Fruit fly (Drosophila melanogaster) whole organism, prepupa: ENCODE results near the gene CG4456.
A peak's percentile ranks its signal among the peaks of the same experiment; 100 is the strongest.

Source experiments
- Blimp-1 ChIP-seq: fragments of 200-800 bp; sonication (Bioruptor generic); optimal IDR thresholded peaks from 3 replicates; lab custom pipeline; 2017; ENCODE audit warnings: missing biosample characterization, missing genetic modification characterization, mild to moderate bottlenecking, moderate library complexity, missing genetic modification reagents
- CG10669 ChIP-seq: fragments of 200-800 bp; sonication (Bioruptor generic); optimal IDR thresholded peaks from 3 replicates; lab custom pipeline; 2018; ENCODE audit warnings: missing biosample characterization, mild to moderate bottlenecking, missing genetic modification characterization, moderate library complexity
- CG11902 ChIP-seq: fragments of 200-800 bp; sonication (Bioruptor generic); optimal IDR thresholded peaks from 3 replicates; lab custom pipeline; 2016; ENCODE audit warnings: missing biosample characterization, missing genetic modification characterization
- CG15336 ChIP-seq: fragments of 200-800 bp; sonication (Bioruptor generic); IDR thresholded peaks from 2 replicates; pipeline ENCODE4 v1.3.6; 2022; ENCODE audit warnings: missing biosample characterization, missing genetic modification characterization
- CG16779 ChIP-seq: fragments of 200-800 bp; sonication (Bioruptor generic); optimal IDR thresholded peaks from 3 replicates; lab custom pipeline; 2017; ENCODE audit warnings: missing biosample characterization, mild to moderate bottlenecking, missing genetic modification characterization
- CG31627 ChIP-seq: fragments of 200-800 bp; sonication (Bioruptor generic); optimal IDR thresholded peaks from 3 replicates; lab custom pipeline; 2016; ENCODE audit warnings: missing biosample characterization, missing genetic modification characterization
- CG32006 ChIP-seq: fragments of 200-800 bp; sonication (Bioruptor generic); optimal IDR thresholded peaks from 3 replicates; lab custom pipeline; 2017; ENCODE audit warnings: missing biosample characterization, mild to moderate bottlenecking, missing genetic modification characterization
- CG34406 ChIP-seq: fragments of 200-800 bp; sonication (Bioruptor generic); optimal IDR thresholded peaks from 3 replicates; lab custom pipeline; 2016; ENCODE audit warnings: missing biosample characterization, missing genetic modification characterization
- CG3919 ChIP-seq: fragments of 200-800 bp; sonication (Bioruptor generic); optimal IDR thresholded peaks from 3 replicates; lab custom pipeline; 2016; ENCODE audit warnings: missing biosample characterization, missing genetic modification characterization
- CG4318 ChIP-seq: fragments of 200-800 bp; sonication (Bioruptor generic); optimal IDR thresholded peaks from 3 replicates; lab custom pipeline; 2017; ENCODE audit warnings: missing biosample characterization, mild to moderate bottlenecking, missing genetic modification characterization
- CG6163 ChIP-seq: fragments of 200-800 bp; sonication (Bioruptor generic); IDR thresholded peaks from 3 replicates; pipeline ENCODE4 v1.3.6; 2022; ENCODE audit warnings: missing biosample characterization, missing genetic modification characterization
- CG6792 ChIP-seq: fragments of 200-800 bp; sonication (Bioruptor generic); optimal IDR thresholded peaks from 3 replicates; lab custom pipeline; 2016; ENCODE audit warnings: missing biosample characterization, missing genetic modification characterization
- CG6854 ChIP-seq: fragments of 200-800 bp; sonication (Bioruptor generic); optimal IDR thresholded peaks from 2 replicates; lab custom pipeline; 2017; ENCODE audit warnings: missing biosample characterization, mild to moderate bottlenecking, missing genetic modification characterization
- CG8319 ChIP-seq: fragments of 200-800 bp; sonication (Bioruptor generic); optimal IDR thresholded peaks from 3 replicates; lab custom pipeline; 2016; ENCODE audit warnings: missing biosample characterization, missing genetic modification characterization
- CG8632 ChIP-seq: fragments of 200-800 bp; sonication (Bioruptor generic); optimal IDR thresholded peaks from 3 replicates; lab custom pipeline; 2016; ENCODE audit warnings: missing biosample characterization, missing genetic modification characterization
- CG9139 ChIP-seq: fragments of 200-800 bp; sonication (Bioruptor generic); optimal IDR thresholded peaks from 3 replicates; lab custom pipeline; 2017; ENCODE audit warnings: missing biosample characterization, mild to moderate bottlenecking, missing genetic modification characterization
- Eip78C ChIP-seq: fragments of 200-800 bp; sonication (Bioruptor generic); peaks from one replicate; lab custom pipeline; 2016; ENCODE audit warnings: missing biosample characterization, missing genetic modification characterization
- Eip93F ChIP-seq: fragments of 200-800 bp; sonication (Bioruptor generic); optimal IDR thresholded peaks from 2 replicates; lab custom pipeline; 2016; ENCODE audit warnings: missing biosample characterization, mild to moderate bottlenecking, missing genetic modification characterization
- Ets21C ChIP-seq: fragments of 200-800 bp; sonication (Bioruptor generic); optimal IDR thresholded peaks from 3 replicates; lab custom pipeline; 2016; ENCODE audit warnings: missing biosample characterization, missing genetic modification characterization
- Ets96B ChIP-seq: fragments of 200-800 bp; optimal IDR thresholded peaks from 2 replicates; lab custom pipeline; 2019; ENCODE audit warnings: missing biosample characterization, mild to moderate bottlenecking, missing genetic modification characterization, moderate library complexity
- Gug ChIP-seq: fragments of 200-800 bp; sonication (Bioruptor generic); IDR thresholded peaks from 2 replicates; pipeline ENCODE4 v1.3.6; 2022; ENCODE audit warnings: missing biosample characterization, missing genetic modification characterization
- Hr39 ChIP-seq: fragments of 200-800 bp; sonication (Bioruptor generic); optimal IDR thresholded peaks from 2 replicates; lab custom pipeline; 2016; ENCODE audit warnings: missing biosample characterization, missing genetic modification characterization
- Hr4 ChIP-seq: fragments of 200-800 bp; sonication (Bioruptor generic); optimal IDR thresholded peaks from 3 replicates; lab custom pipeline; 2016; ENCODE audit warnings: missing biosample characterization, missing genetic modification characterization
- Lpt ChIP-seq: fragments of 200-800 bp; sonication (Bioruptor generic); optimal IDR thresholded peaks from 3 replicates; lab custom pipeline; 2016; ENCODE audit warnings: missing biosample characterization, missing genetic modification characterization
- OdsH ChIP-seq: fragments of 200-800 bp; sonication (Bioruptor generic); optimal IDR thresholded peaks from 3 replicates; lab custom pipeline; 2016; ENCODE audit warnings: missing biosample characterization, missing genetic modification characterization
- Sox102F ChIP-seq: fragments of 200-800 bp; sonication (Bioruptor generic); optimal IDR thresholded peaks from 2 replicates; lab custom pipeline; 2016; ENCODE audit warnings: missing biosample characterization, mild to moderate bottlenecking, missing genetic modification characterization
- Sox14 ChIP-seq: fragments of 200-800 bp; sonication (Bioruptor generic); optimal IDR thresholded peaks from 3 replicates; lab custom pipeline; 2016; ENCODE audit warnings: missing biosample characterization, missing genetic modification characterization
- Sox15 ChIP-seq: fragments of 200-800 bp; sonication (Bioruptor generic); optimal IDR thresholded peaks from 3 replicates; lab custom pipeline; 2016; ENCODE audit warnings: missing biosample characterization, missing genetic modification characterization
- achi ChIP-seq: fragments of 200-800 bp; sonication (Bioruptor generic); optimal IDR thresholded peaks from 3 replicates; lab custom pipeline; 2016; ENCODE audit warnings: missing biosample characterization, missing genetic modification characterization
- dac ChIP-seq: fragments of 200-800 bp; sonication (Bioruptor generic); optimal IDR thresholded peaks from 2 replicates; lab custom pipeline; 2017; ENCODE audit warnings: missing biosample characterization, mild to moderate bottlenecking, missing genetic modification characterization
- dsx ChIP-seq: fragments of 200-800 bp; optimal IDR thresholded peaks from 3 replicates; lab custom pipeline; 2019; ENCODE audit warnings: missing biosample characterization, mild to moderate bottlenecking, missing genetic modification characterization, moderate library complexity; ENCODE audit not compliant: poor library complexity, severe bottlenecking
- eg ChIP-seq: fragments of 200-800 bp; sonication (Bioruptor generic); IDR thresholded peaks from 3 replicates; pipeline ENCODE4 v1.3.6; 2022; ENCODE audit warnings: missing biosample characterization, missing genetic modification characterization
- fd59A ChIP-seq: fragments of 200-800 bp; sonication (Bioruptor generic); optimal IDR thresholded peaks from 2 replicates; lab custom pipeline; 2017; ENCODE audit warnings: missing biosample characterization, mild to moderate bottlenecking, missing genetic modification characterization, missing genetic modification reagents
- fd85E ChIP-seq: fragments of 200-800 bp; sonication (Bioruptor generic); optimal IDR thresholded peaks from 3 replicates; lab custom pipeline; 2016; ENCODE audit warnings: missing biosample characterization, missing genetic modification characterization
- fkh ChIP-seq: fragments of 200-800 bp; sonication (Bioruptor generic); optimal IDR thresholded peaks from 3 replicates; lab custom pipeline; 2017; ENCODE audit warnings: missing biosample characterization, mild to moderate bottlenecking, missing genetic modification characterization, moderate library complexity
- lz ChIP-seq: fragments of 200-800 bp; sonication (Bioruptor generic); optimal IDR thresholded peaks from 3 replicates; lab custom pipeline; 2016; ENCODE audit warnings: missing biosample characterization, missing genetic modification characterization
- net ChIP-seq: fragments of 200-800 bp; sonication (Bioruptor generic); optimal IDR thresholded peaks from 3 replicates; lab custom pipeline; 2016; ENCODE audit warnings: missing biosample characterization, missing genetic modification characterization
- salr ChIP-seq, 2 experiments: fragments of 200-800 bp; sonication (Bioruptor generic); optimal IDR thresholded peaks; 3 replicates each; lab custom pipeline; 2016 to 2018; ENCODE audit warnings: missing biosample characterization in 2 of 2, missing genetic modification characterization in 2 of 2, mild to moderate bottlenecking in 1 of 2
- spab ChIP-seq: fragments of 200-800 bp; sonication (Bioruptor generic); optimal IDR thresholded peaks from 2 replicates; lab custom pipeline; 2017; ENCODE audit warnings: missing biosample characterization, mild to moderate bottlenecking, missing genetic modification characterization, missing genetic modification reagents
- ss ChIP-seq, 2 experiments: fragments of 200-800 bp; sonication (Bioruptor generic); optimal IDR thresholded peaks; 2 replicates in 1 of 2; 3 replicates in 1 of 2; lab custom pipeline; 2017 to 2018; ENCODE audit warnings: mild to moderate bottlenecking in 2 of 2, missing biosample characterization in 2 of 2, missing genetic modification characterization in 2 of 2, moderate library complexity in 1 of 2
- svp ChIP-seq: fragments of 200-800 bp; sonication (Bioruptor generic); peaks from one replicate; lab custom pipeline; 2016; ENCODE audit warnings: missing biosample characterization, missing genetic modification characterization
- topi ChIP-seq: fragments of 200-800 bp; sonication (Bioruptor generic); optimal IDR thresholded peaks from 3 replicates; lab custom pipeline; 2016; ENCODE audit warnings: missing biosample characterization, missing genetic modification characterization
- vri ChIP-seq: fragments of 200-800 bp; sonication (Bioruptor generic); optimal IDR thresholded peaks from 3 replicates; lab custom pipeline; 2016; ENCODE audit warnings: missing biosample characterization, mild to moderate bottlenecking, missing genetic modification characterization

The CG4456 gene

dm6 chr3L:9337942-9338468 lies 34.5 kb upstream of the CG4456 start:
- TF ChIP-seq ss (GFP tag; optimal IDR thresholded peaks at IDR 0.05; lab: Kevin White, UChicago) = peak in 1 of 2 experiments; percentile 42
- peak; percentile 26 for TF ChIP-seq Lpt (GFP tag; lab: Kevin White, UChicago)
- peak; percentile 6 for TF ChIP-seq dsx (GFP tag; lab: Kevin White, UChicago)
- no peak for TF ChIP-seq eg (GFP tag; lab: Robert Waterston, UW)
- TF ChIP-seq Hr39 (GFP tag; lab: Kevin White, UChicago) = no peak
- no peak for TF ChIP-seq CG3919
- no peak for TF ChIP-seq Sox15
- peak; percentile 5 for TF ChIP-seq Sox102F (GFP tag; lab: Kevin White, UChicago)
- TF ChIP-seq Gug (GFP tag; lab: Robert Waterston, UW) = no peak
- no peak for TF ChIP-seq Eip78C (GFP tag; lab: Kevin White, UChicago)
- TF ChIP-seq CG9139 (GFP tag; lab: Kevin White, UChicago) = peak; percentile 38
- TF ChIP-seq fkh (GFP tag; lab: Kevin White, UChicago) = peak; percentile 10
- TF ChIP-seq CG31627 = no peak
- TF ChIP-seq CG6163 (GFP tag; lab: Robert Waterston, UW) = 0 out of 3 replicates have a peak, but pooled peaks have one; percentile 37
- 0 out of 2 replicates have a peak, but pooled peaks have one; percentile 20 for TF ChIP-seq CG15336 (GFP tag; lab: Robert Waterston, UW)
- no peak for TF ChIP-seq salr (GFP tag; optimal IDR thresholded peaks at IDR 0.05; lab: Kevin White, UChicago)
- TF ChIP-seq CG8632 (GFP tag; lab: Kevin White, UChicago) = no peak
- TF ChIP-seq Sox14 (GFP tag; lab: Kevin White, UChicago) = peak; percentile 48
- no peak for TF ChIP-seq CG34406 (GFP tag; lab: Kevin White, UChicago)
- TF ChIP-seq fd59A (GFP tag; lab: Kevin White, UChicago) = no peak
- TF ChIP-seq CG16779 (tag; lab: Kevin White, UChicago) = peak; percentile 16
- no peak for TF ChIP-seq Hr4 (GFP tag; lab: Kevin White, UChicago)
- no peak for TF ChIP-seq Ets96B (tag; lab: Kevin White, UChicago)
- TF ChIP-seq Blimp-1 (GFP tag; lab: Kevin White, UChicago) = no peak
- no peak for TF ChIP-seq topi
- TF ChIP-seq CG10669 (GFP tag; lab: Kevin White, UChicago) = no peak
- TF ChIP-seq CG32006 (GFP tag; lab: Kevin White, UChicago) = no peak
- TF ChIP-seq OdsH = no peak
- TF ChIP-seq svp = peak; percentile 72
- TF ChIP-seq Ets21C (GFP tag; lab: Kevin White, UChicago) = no peak
- TF ChIP-seq lz (GFP tag; lab: Kevin White, UChicago) = no peak
- no peak for TF ChIP-seq spab (GFP tag; lab: Kevin White, UChicago)
- TF ChIP-seq net (GFP tag; lab: Kevin White, UChicago) = no peak
- no peak for TF ChIP-seq CG6854 (GFP tag; lab: Kevin White, UChicago)
- no peak for TF ChIP-seq CG6792 (GFP tag; lab: Kevin White, UChicago)
- TF ChIP-seq dac = no peak
- no peak for TF ChIP-seq CG11902 (GFP tag; lab: Kevin White, UChicago)
- TF ChIP-seq CG8319 (GFP tag; lab: Kevin White, UChicago) = no peak
- TF ChIP-seq CG4318 = no peak
- TF ChIP-seq Eip93F = no peak
- TF ChIP-seq, all 60 proteins: peak for 11

- TF ChIP-seq CG6854 (GFP tag; lab: Kevin White, UChicago) (no peak), fd85E (no peak), achi (no peak), CG10669 (GFP tag; lab: Kevin White, UChicago) (no peak), Eip78C (GFP tag; lab: Kevin White, UChicago) (peak; percentile 32), vri (GFP tag; lab: Kevin White, UChicago) (no peak), fkh (GFP tag; lab: Kevin White, UChicago) (no peak), CG9139 (GFP tag; lab: Kevin White, UChicago) (no peak)
Measured at dm6 chr3L:9338510-9338909, 34.0 kb upstream of the CG4456 start, which contains the start of gene PGRP-LC. Gene PGRP-LC (plus strand): TSS chr3L:9338810.
